Worm (Caenorhabditis elegans) whole organism, late embryonic: Measurements from ENCODE around the gene Y24F12A.1.
A peak's percentile ranks its signal among the peaks of the same experiment; 100 is the strongest.

ENCODE experiments used
- C38D4.7 ChIP-seq: fragments of 200-800 bp; sonication (Bioruptor generic); optimal IDR thresholded peaks from 2 replicates; lab custom pipeline; 2018; ENCODE audit warnings: mild to moderate bottlenecking, missing genetic modification characterization, moderate library complexity, missing compliant biosample characterization
- F13H6.1 ChIP-seq: sonication (generic microtip); optimal IDR thresholded peaks from 2 replicates; lab custom pipeline; 2016; ENCODE audit warnings: missing genetic modification characterization, missing compliant biosample characterization
- K02D7.2 ChIP-seq: sonication (generic microtip); optimal IDR thresholded peaks from 2 replicates; lab custom pipeline; 2017; ENCODE audit warnings: mild to moderate bottlenecking, missing genetic modification characterization, missing compliant biosample characterization
- K09A11.1 ChIP-seq: sonication (generic microtip); optimal IDR thresholded peaks from 2 replicates; lab custom pipeline; 2017; ENCODE audit warnings: antibody characterized with exemption, mild to moderate bottlenecking, missing genetic modification characterization, missing compliant biosample characterization; ENCODE audit not compliant: insufficient read depth
- T23F11.4 ChIP-seq: fragments of 200-800 bp; sonication (Bioruptor generic); optimal IDR thresholded peaks from 2 replicates; lab custom pipeline; 2018; ENCODE audit warnings: mild to moderate bottlenecking, missing genetic modification characterization, missing compliant biosample characterization
- Y22D7AL.16 ChIP-seq: sonication (generic microtip); optimal IDR thresholded peaks from 2 replicates; lab custom pipeline; 2016; ENCODE audit warnings: missing genetic modification characterization, missing compliant biosample characterization
- ceh-14 ChIP-seq: sonication (generic microtip); optimal IDR thresholded peaks from 2 replicates; lab custom pipeline; 2016; ENCODE audit warnings: missing genotype, missing genetic modification characterization, missing compliant biosample characterization
- ceh-18 ChIP-seq: sonication (generic microtip); optimal IDR thresholded peaks from 2 replicates; lab custom pipeline; 2016; ENCODE audit warnings: missing genetic modification characterization, missing compliant biosample characterization
- ceh-19 ChIP-seq: fragments of 200-800 bp; sonication (Bioruptor generic); optimal IDR thresholded peaks from 2 replicates; lab custom pipeline; 2018; ENCODE audit warnings: mild to moderate bottlenecking, missing genetic modification characterization, missing compliant biosample characterization
- ceh-2 ChIP-seq: sonication (generic microtip); optimal IDR thresholded peaks from 2 replicates; lab custom pipeline; 2016; ENCODE audit warnings: missing genotype, missing genetic modification characterization, missing compliant biosample characterization
- ceh-24 ChIP-seq: sonication (generic microtip); optimal IDR thresholded peaks from 2 replicates; lab custom pipeline; 2016; ENCODE audit warnings: mild to moderate bottlenecking, missing genetic modification characterization, missing compliant biosample characterization
- ceh-30 ChIP-seq: fragments of 150-350 bp; optimal IDR thresholded peaks from 2 replicates; lab custom pipeline; 2014; ENCODE audit warnings: missing biosample characterization, missing genetic modification characterization
- ceh-31 ChIP-seq: sonication (generic microtip); optimal IDR thresholded peaks from 2 replicates; lab custom pipeline; 2016; ENCODE audit warnings: missing genetic modification characterization, missing compliant biosample characterization
- ceh-34 ChIP-seq: sonication (generic microtip); optimal IDR thresholded peaks from 2 replicates; lab custom pipeline; 2016; ENCODE audit warnings: mild to moderate bottlenecking, missing genetic modification characterization, missing compliant biosample characterization
- ceh-45 ChIP-seq: fragments of 200-800 bp; sonication (Bioruptor generic); IDR thresholded peaks from 2 replicates; pipeline ENCODE4 v1.3.6; 2022; ENCODE audit warnings: missing genetic modification reagents, missing genetic modification characterization, missing compliant biosample characterization
- ceh-48 ChIP-seq: sonication (generic microtip); optimal IDR thresholded peaks from 2 replicates; lab custom pipeline; 2016; ENCODE audit warnings: missing genetic modification characterization, inconsistent platforms, missing compliant biosample characterization
- ceh-6 ChIP-seq: fragments of 200-800 bp; sonication (Bioruptor generic); optimal IDR thresholded peaks from 2 replicates; lab custom pipeline; 2018; ENCODE audit warnings: mild to moderate bottlenecking, missing genetic modification characterization, missing compliant biosample characterization
- che-1 ChIP-seq: sonication (generic microtip); optimal IDR thresholded peaks from 2 replicates; lab custom pipeline; 2016; ENCODE audit warnings: mild to moderate bottlenecking, missing genetic modification characterization, missing compliant biosample characterization
- dve-1 ChIP-seq: sonication (generic microtip); optimal IDR thresholded peaks from 2 replicates; lab custom pipeline; 2017; ENCODE audit warnings: antibody characterized with exemption, mild to moderate bottlenecking, missing genetic modification characterization, missing compliant biosample characterization
- elt-2 ChIP-seq: sonication (generic microtip); optimal IDR thresholded peaks from 2 replicates; lab custom pipeline; 2016; ENCODE audit warnings: missing genetic modification reagents, missing genetic modification characterization, missing compliant biosample characterization
- eyg-1 ChIP-seq: sonication (generic microtip); optimal IDR thresholded peaks from 2 replicates; lab custom pipeline; 2016; ENCODE audit warnings: missing genotype, missing genetic modification characterization, missing compliant biosample characterization
- fax-1 ChIP-seq: sonication (generic microtip); optimal IDR thresholded peaks from 2 replicates; lab custom pipeline; 2016; ENCODE audit warnings: missing genotype, missing genetic modification characterization, missing compliant biosample characterization
- fkh-10 ChIP-seq: fragments of 150-350 bp; optimal IDR thresholded peaks from 2 replicates; lab custom pipeline; 2014; ENCODE audit warnings: missing biosample characterization, missing genetic modification reagents, missing genetic modification characterization
- hlh-13 ChIP-seq: fragments of 200-800 bp; sonication (Bioruptor generic); optimal IDR thresholded peaks from 2 replicates; lab custom pipeline; 2018; ENCODE audit warnings: mild to moderate bottlenecking, missing genetic modification characterization, missing compliant biosample characterization
- hlh-15 ChIP-seq: sonication (generic microtip); optimal IDR thresholded peaks from 2 replicates; lab custom pipeline; 2016; ENCODE audit warnings: missing genetic modification characterization, missing compliant biosample characterization
- hlh-30 ChIP-seq: sonication (generic microtip); optimal IDR thresholded peaks from 2 replicates; lab custom pipeline; 2017; ENCODE audit warnings: antibody characterized with exemption, missing genetic modification characterization, missing compliant biosample characterization; ENCODE audit not compliant: insufficient read depth
- hlh-6 ChIP-seq: sonication (generic microtip); optimal IDR thresholded peaks from 2 replicates; lab custom pipeline; 2016; ENCODE audit warnings: missing genotype, missing genetic modification characterization, missing compliant biosample characterization
- lim-6 ChIP-seq: sonication (generic microtip); optimal IDR thresholded peaks from 2 replicates; lab custom pipeline; 2016; ENCODE audit warnings: missing genetic modification characterization, missing compliant biosample characterization
- lin-11 ChIP-seq: fragments of 200-800 bp; sonication (Bioruptor generic); optimal IDR thresholded peaks from 2 replicates; lab custom pipeline; 2018; ENCODE audit warnings: mild to moderate bottlenecking, missing genetic modification characterization, missing compliant biosample characterization
- mec-3 ChIP-seq: sonication (generic microtip); optimal IDR thresholded peaks from 2 replicates; lab custom pipeline; 2016; ENCODE audit warnings: borderline replicate concordance, missing genetic modification characterization, missing compliant biosample characterization
- nhr-11 ChIP-seq: fragments of 150-350 bp; optimal IDR thresholded peaks from 2 replicates; lab custom pipeline; 2014; ENCODE audit warnings: missing biosample characterization, missing genetic modification characterization
- nhr-232 ChIP-seq: sonication (generic microtip); optimal IDR thresholded peaks from 2 replicates; lab custom pipeline; 2016; ENCODE audit warnings: missing genetic modification characterization, missing compliant biosample characterization
- npax-4 ChIP-seq: sonication (generic microtip); optimal IDR thresholded peaks from 2 replicates; lab custom pipeline; 2016; ENCODE audit warnings: missing genetic modification characterization, missing compliant biosample characterization
- odd-2 ChIP-seq: sonication (generic microtip); optimal IDR thresholded peaks from 2 replicates; lab custom pipeline; 2017; ENCODE audit warnings: antibody characterized with exemption, mild to moderate bottlenecking, missing genetic modification characterization, missing compliant biosample characterization
- pag-3 ChIP-seq: sonication (generic microtip); optimal IDR thresholded peaks from 2 replicates; lab custom pipeline; 2016; ENCODE audit warnings: missing compliant biosample characterization, missing genetic modification characterization, borderline replicate concordance
- pax-1 ChIP-seq: fragments of 150-350 bp; optimal IDR thresholded peaks from 2 replicates; lab custom pipeline; 2014; ENCODE audit warnings: missing biosample characterization, missing genetic modification characterization
- pha-2 ChIP-seq: sonication (generic microtip); optimal IDR thresholded peaks from 2 replicates; lab custom pipeline; 2017; ENCODE audit warnings: mild to moderate bottlenecking, missing genetic modification characterization, missing compliant biosample characterization
- pqm-1 ChIP-seq: sonication (generic microtip); optimal IDR thresholded peaks from 2 replicates; lab custom pipeline; 2016; ENCODE audit warnings: missing genetic modification characterization, missing compliant biosample characterization
- pros-1 ChIP-seq: fragments of 150-350 bp; optimal IDR thresholded peaks from 2 replicates; lab custom pipeline; 2014; ENCODE audit warnings: missing biosample characterization, missing genetic modification reagents, missing genetic modification characterization
- ref-2 ChIP-seq: sonication (generic microtip); optimal IDR thresholded peaks from 2 replicates; lab custom pipeline; 2016; ENCODE audit warnings: missing genetic modification characterization, missing compliant biosample characterization
- sdc-2 ChIP-seq: sonication (generic microtip); optimal IDR thresholded peaks from 2 replicates; lab custom pipeline; 2016; ENCODE audit warnings: missing genotype, missing genetic modification characterization, missing compliant biosample characterization
- sox-2 ChIP-seq: fragments of 200-800 bp; sonication (Bioruptor generic); IDR thresholded peaks from 2 replicates; pipeline ENCODE4 v1.3.6; 2022; ENCODE audit warnings: missing genetic modification reagents, missing genetic modification characterization, missing compliant biosample characterization
- sox-4 ChIP-seq: sonication (generic microtip); optimal IDR thresholded peaks from 2 replicates; lab custom pipeline; 2017; ENCODE audit warnings: mild to moderate bottlenecking, missing genetic modification characterization, inconsistent platforms, missing compliant biosample characterization
- syd-9 ChIP-seq: sonication (generic microtip); optimal IDR thresholded peaks from 2 replicates; lab custom pipeline; 2016; ENCODE audit warnings: mild to moderate bottlenecking, missing genetic modification characterization, moderate library complexity, missing compliant biosample characterization
- tbx-2 ChIP-seq: sonication (generic microtip); optimal IDR thresholded peaks from 2 replicates; lab custom pipeline; 2016; ENCODE audit warnings: missing genetic modification characterization, missing compliant biosample characterization
- ttx-3 ChIP-seq: sonication (generic microtip); optimal IDR thresholded peaks from 2 replicates; lab custom pipeline; 2016; ENCODE audit warnings: missing genetic modification reagents, missing genetic modification characterization, missing compliant biosample characterization
- unc-3 ChIP-seq, 2 experiments: fragments of 200-800 bp in 1 of 2; sonication (Bioruptor generic) in 1 of 2; sonication (generic microtip) in 1 of 2; conservative IDR thresholded peaks in 1 of 2; optimal IDR thresholded peaks in 1 of 2; 2 replicates each; pipeline versions ENCODE4 v1.3.6 to Lab custom; 2016 to 2022; ENCODE audit warnings: missing compliant biosample characterization in 2 of 2, missing genetic modification characterization in 2 of 2, missing genetic modification reagents in 1 of 2
- unc-42 ChIP-seq: sonication (generic microtip); optimal IDR thresholded peaks from 2 replicates; lab custom pipeline; 2016; ENCODE audit warnings: missing genotype, missing genetic modification characterization, missing compliant biosample characterization
- unc-55 ChIP-seq: sonication (generic microtip); optimal IDR thresholded peaks from 2 replicates; lab custom pipeline; 2017; ENCODE audit warnings: missing biosample characterization, missing genetic modification reagents, missing genetic modification characterization
- zip-5 ChIP-seq: sonication (generic microtip); optimal IDR thresholded peaks from 2 replicates; lab custom pipeline; 2016; ENCODE audit warnings: missing genetic modification characterization, missing compliant biosample characterization
- ztf-16 ChIP-seq: sonication (generic microtip); optimal IDR thresholded peaks from 2 replicates; lab custom pipeline; 2017; ENCODE audit warnings: missing genetic modification characterization, missing compliant biosample characterization

Y24F12A.1 gene

ce11 chrIV:11593415-11594190, 11.5 kb upstream of the Y24F12A.1 start, which contains the start of gene F40F11.3:
Gene F40F11.3 (minus strand): TSS chrIV:11594003.
- TF ChIP-seq C38D4.7 (GFP tag; lab: Kevin White, UChicago) (no peak), ceh-45 (GFP tag; lab: Robert Waterston, UW) (no peak), fkh-10 (GFP tag; lab: Kevin White, UChicago) (peak; percentile 61), lim-6 (tag; lab: Kevin White, UChicago) (peak; percentile 30), ttx-3 (tag; lab: Kevin White, UChicago) (peak; percentile 23), hlh-30 (peak; percentile 68), pax-1 (no peak), nhr-232 (tag; lab: Kevin White, UChicago) (no peak), unc-55 (GFP tag; lab: Kevin White, UChicago) (peak; percentile 86), F13H6.1 (tag; lab: Kevin White, UChicago) (peak; percentile 24), hlh-15 (tag; lab: Kevin White, UChicago) (no peak), ceh-48 (peak; percentile 33), ceh-34 (tag; lab: Kevin White, UChicago) (peak; percentile 70), sox-4 (tag; lab: Kevin White, UChicago) (no peak), elt-2 (tag; lab: Kevin White, UChicago) (no peak), nhr-11 (tag; lab: Kevin White, UChicago) (no peak), fax-1 (tag; lab: Kevin White, UChicago) (no peak), K02D7.2 (tag; lab: Kevin White, UChicago) (no peak), unc-3 (GFP tag; conservative IDR thresholded peaks at IDR 0.05; lab: Robert Waterston, UW) (no peak), unc-3 (tag; optimal IDR thresholded peaks at IDR 0.05; lab: Kevin White, UChicago) (no peak), pros-1 (tag; lab: Kevin White, UChicago) (peak; percentile 76), sdc-2 (tag; lab: Kevin White, UChicago) (no peak), ceh-6 (peak; percentile 16), K09A11.1 (peak; percentile 1), ztf-16 (no peak), zip-5 (tag; lab: Kevin White, UChicago) (no peak), ceh-18 (tag; lab: Kevin White, UChicago) (peak; percentile 69), ceh-24 (tag; lab: Kevin White, UChicago) (no peak), pha-2 (tag; lab: Kevin White, UChicago) (no peak), syd-9 (tag; lab: Kevin White, UChicago) (no peak), unc-42 (tag; lab: Kevin White, UChicago) (peak; percentile 91), ceh-31 (tag; lab: Kevin White, UChicago) (peak; percentile 58), ceh-14 (tag; lab: Kevin White, UChicago) (peak; percentile 36), lin-11 (tag; lab: Kevin White, UChicago) (no peak), che-1 (tag; lab: Kevin White, UChicago) (no peak), ref-2 (tag; lab: Kevin White, UChicago) (peak; percentile 80), tbx-2 (tag; lab: Kevin White, UChicago) (peak; percentile 80), hlh-13 (no peak), ceh-19 (GFP tag; lab: Kevin White, UChicago) (peak; percentile 41), T23F11.4 (GFP tag; lab: Kevin White, UChicago) (no peak), Y22D7AL.16 (tag; lab: Kevin White, UChicago) (no peak), sox-2 (no peak; the same call in 1 of the 2 replicates), ceh-2 (tag; lab: Kevin White, UChicago) (no peak), mec-3 (no peak), pag-3 (tag; lab: Kevin White, UChicago) (no peak), hlh-6 (no peak), dve-1 (tag; lab: Kevin White, UChicago) (peak; percentile 77), ceh-30 (tag; lab: Kevin White, UChicago) (peak; percentile 37), eyg-1 (tag; lab: Kevin White, UChicago) (no peak), npax-4 (tag; lab: Kevin White, UChicago) (no peak), odd-2 (tag; lab: Kevin White, UChicago) (no peak), pqm-1 (tag; lab: Kevin White, UChicago) (no peak)
